Fruit fly (Drosophila melanogaster): ENCODE data around the gene scpr-A.

dm6 chr3R:11231705-11232261 is 9.2 kb upstream of the scpr-A start, which contains the start of the genes CG17187 and Dph3:
- no peak for TF ChIP-seq Gug (GFP tag; IDR thresholded peaks at IDR 0.05)
- no peak for TF ChIP-seq CG6792 (GFP tag; optimal IDR thresholded peaks at IDR 0.05)
- no peak for TF ChIP-seq dsx (GFP tag; optimal IDR thresholded peaks at IDR 0.05; ENCODE audit: poor library complexity, severe bottlenecking)
- no peak for TF ChIP-seq Eip93F (GFP tag; optimal IDR thresholded peaks at IDR 0.05)
- TF ChIP-seq svp (GFP tag): no peak
- no peak for TF ChIP-seq Hr4 (GFP tag; optimal IDR thresholded peaks at IDR 0.05)
- TF ChIP-seq eg (GFP tag; IDR thresholded peaks at IDR 0.05): no peak
- no peak for TF ChIP-seq CG8319 (GFP tag; optimal IDR thresholded peaks at IDR 0.05)
- TF ChIP-seq Blimp-1 (GFP tag; optimal IDR thresholded peaks at IDR 0.05): no peak
- TF ChIP-seq Hr39 (GFP tag; optimal IDR thresholded peaks at IDR 0.05): no peak
- no peak for TF ChIP-seq fd85E (GFP tag; optimal IDR thresholded peaks at IDR 0.05)
- no peak for TF ChIP-seq CG1621 (tag; optimal IDR thresholded peaks at IDR 0.05)
- no peak for TF ChIP-seq CG31627 (GFP tag; optimal IDR thresholded peaks at IDR 0.05)

Measured in whole organism, prepupa.